Worm (Caenorhabditis elegans) whole organism, L4 larva: ENCODE data around the gene ttbk-5.

Experiments
- D1046.2 ChIP-seq: fragments of 200-800 bp; sonication (Bioruptor generic); IDR thresholded peaks from 2 replicates; pipeline ENCODE4 v1.3.6; 2022; ENCODE audit warnings: missing genetic modification characterization, missing compliant biosample characterization
- R02D3.7 ChIP-seq: fragments of 150-350 bp; sonication (generic microtip); optimal IDR thresholded peaks from 3 replicates; lab custom pipeline; 2014; ENCODE audit warnings: missing biosample characterization, missing genetic modification characterization
- Y105C5A.15 ChIP-seq: fragments of 200-800 bp; sonication (Bioruptor generic); IDR thresholded peaks from 2 replicates; pipeline ENCODE4 v1.3.6; 2022; ENCODE audit warnings: missing genetic modification characterization, missing compliant biosample characterization
- Y5F2A.4 ChIP-seq: fragments of 200-800 bp; sonication (Bioruptor generic); optimal IDR thresholded peaks from 2 replicates; lab custom pipeline; 2018; ENCODE audit warnings: mild to moderate bottlenecking, missing genetic modification characterization, missing compliant biosample characterization
- aha-1 ChIP-seq: fragments of 150-350 bp; peaks from one replicate; lab custom pipeline; 2014; ENCODE audit warnings: missing biosample characterization, missing genetic modification characterization
- aly-2 ChIP-seq: sonication (generic microtip); optimal IDR thresholded peaks from 2 replicates; lab custom pipeline; 2018; ENCODE audit warnings: missing biosample characterization, missing genetic modification characterization
- arid-1 ChIP-seq: fragments of 200-800 bp; sonication (Bioruptor generic); conservative IDR thresholded peaks from 2 replicates; pipeline ENCODE4 v1.3.6; 2022; ENCODE audit warnings: missing genetic modification reagents, missing genetic modification characterization, missing compliant biosample characterization
- attf-4 ChIP-seq: sonication (generic microtip); optimal IDR thresholded peaks from 3 replicates; lab custom pipeline; 2017; ENCODE audit warnings: missing biosample characterization, missing genetic modification characterization
- ceh-20 ChIP-seq: fragments of 200-800 bp; sonication (Bioruptor generic); IDR thresholded peaks from 2 replicates; pipeline ENCODE4 v1.3.6; 2022; ENCODE audit warnings: missing genetic modification reagents, missing genetic modification characterization, missing compliant biosample characterization
- ceh-32 ChIP-seq: sonication (generic microtip); optimal IDR thresholded peaks from 2 replicates; lab custom pipeline; 2016; ENCODE audit warnings: mild to moderate bottlenecking, missing genetic modification characterization, missing compliant biosample characterization; ENCODE audit not compliant: poor library complexity
- ceh-82 ChIP-seq: sonication (generic microtip); optimal IDR thresholded peaks from 2 replicates; lab custom pipeline; 2017; ENCODE audit warnings: missing biosample characterization, missing genetic modification characterization
- ces-1 ChIP-seq: fragments of 150-350 bp; sonication (generic microtip); optimal IDR thresholded peaks from 4 replicates; lab custom pipeline; 2014; ENCODE audit warnings: missing biosample characterization, missing genetic modification reagents, missing genetic modification characterization
- ctbp-1 ChIP-seq: fragments of 200-800 bp; sonication (Bioruptor generic); IDR thresholded peaks from 2 replicates; pipeline ENCODE4 v1.3.6; 2022; ENCODE audit warnings: missing genetic modification reagents, missing genetic modification characterization, missing compliant biosample characterization
- daf-16 ChIP-seq, 3 experiments: sonication (generic microtip); optimal IDR thresholded peaks; 2 replicates each; lab custom pipeline; 2016 to 2017; ENCODE audit warnings: missing genetic modification characterization in 3 of 3, missing genetic modification reagents in 3 of 3, mild to moderate bottlenecking in 2 of 3, missing compliant biosample characterization in 2 of 3, missing biosample characterization in 1 of 3, moderate library complexity in 1 of 3
- dmd-6 ChIP-seq: fragments of 200-800 bp; sonication (Bioruptor generic); IDR thresholded peaks from 2 replicates; pipeline ENCODE4 v1.3.6; 2022; ENCODE audit warnings: missing genetic modification reagents, missing genetic modification characterization, missing compliant biosample characterization
- duxl-1 ChIP-seq: sonication (generic microtip); optimal IDR thresholded peaks from 2 replicates; lab custom pipeline; 2016; ENCODE audit warnings: mild to moderate bottlenecking, missing genetic modification characterization, moderate library complexity, missing compliant biosample characterization; ENCODE audit not compliant: poor library complexity
- gei-8 ChIP-seq: fragments of 200-800 bp; sonication (Bioruptor generic); optimal IDR thresholded peaks from 2 replicates; lab custom pipeline; 2018; ENCODE audit warnings: mild to moderate bottlenecking, missing genetic modification characterization, missing compliant biosample characterization
- hif-1 ChIP-seq, 2 experiments: sonication (generic microtip); optimal IDR thresholded peaks; 2 replicates each; lab custom pipeline; 2016 to 2017; ENCODE audit warnings: missing compliant biosample characterization in 2 of 2, missing genetic modification characterization in 2 of 2, missing genetic modification reagents in 2 of 2, missing genotype in 2 of 2, mild to moderate bottlenecking in 1 of 2
- hlh-11 ChIP-seq: fragments of 200-800 bp; sonication (Bioruptor generic); optimal IDR thresholded peaks from 2 replicates; lab custom pipeline; 2018; ENCODE audit warnings: mild to moderate bottlenecking, missing genetic modification characterization, missing compliant biosample characterization
- hlh-30 ChIP-seq: sonication (generic microtip); optimal IDR thresholded peaks from 2 replicates; lab custom pipeline; 2017; ENCODE audit warnings: antibody characterized with exemption, mild to moderate bottlenecking, missing genetic modification characterization, missing compliant biosample characterization; ENCODE audit not compliant: insufficient read depth
- hmg-1.1 ChIP-seq: fragments of 200-800 bp; sonication (Bioruptor generic); IDR thresholded peaks from 2 replicates; pipeline ENCODE4 v1.3.6; 2022; ENCODE audit warnings: missing genetic modification reagents, missing genetic modification characterization, missing compliant biosample characterization
- jun-1 ChIP-seq: fragments of 150-350 bp; optimal IDR thresholded peaks from 2 replicates; lab custom pipeline; 2014; ENCODE audit warnings: missing biosample characterization, missing genetic modification reagents, missing genetic modification characterization
- lin-13 ChIP-seq: fragments of 150-350 bp; optimal IDR thresholded peaks from 2 replicates; lab custom pipeline; 2014; ENCODE audit warnings: missing biosample characterization, missing genetic modification reagents, missing genetic modification characterization
- lin-29 ChIP-seq: fragments of 200-800 bp; sonication (Bioruptor generic); IDR thresholded peaks from 2 replicates; pipeline ENCODE4 v1.3.6; 2022; ENCODE audit warnings: missing genetic modification reagents, missing genetic modification characterization, missing compliant biosample characterization
- lin-38 ChIP-seq: fragments of 200-800 bp; sonication (Bioruptor generic); IDR thresholded peaks from 2 replicates; pipeline ENCODE4 v1.3.6; 2022; ENCODE audit warnings: missing genetic modification reagents, missing genetic modification characterization, missing compliant biosample characterization
- lsy-2 ChIP-seq, 2 experiments: fragments of 150-350 bp in 1 of 2; sonication (generic microtip) in 1 of 2; optimal IDR thresholded peaks; 2 replicates each; lab custom pipeline; 2014 to 2017; ENCODE audit warnings: missing biosample characterization in 2 of 2, missing genetic modification characterization in 2 of 2
- madf-9 ChIP-seq: fragments of 200-800 bp; sonication (Bioruptor generic); conservative IDR thresholded peaks from 2 replicates; pipeline ENCODE4 v1.3.6; 2022; ENCODE audit warnings: missing genetic modification reagents, missing genetic modification characterization, missing compliant biosample characterization
- mdl-1 ChIP-seq, 2 experiments: fragments of 150-350 bp in 1 of 2; sonication (generic microtip) in 1 of 2; optimal IDR thresholded peaks; 2 replicates each; lab custom pipeline; 2014 to 2017; ENCODE audit warnings: missing biosample characterization in 2 of 2, missing genetic modification characterization in 2 of 2
- mep-1 ChIP-seq: fragments of 150-350 bp; sonication (generic microtip); optimal IDR thresholded peaks from 3 replicates; lab custom pipeline; 2014; ENCODE audit warnings: missing biosample characterization, missing genetic modification characterization
- mxl-2 ChIP-seq: fragments of 200-800 bp; sonication (Bioruptor generic); conservative IDR thresholded peaks from 2 replicates; pipeline ENCODE4 v1.3.6; 2022; ENCODE audit warnings: missing genetic modification reagents, missing genetic modification characterization, missing compliant biosample characterization
- nhr-10 ChIP-seq: fragments of 150-350 bp; optimal IDR thresholded peaks from 2 replicates; lab custom pipeline; 2014; ENCODE audit warnings: missing biosample characterization, missing genetic modification characterization
- nhr-102 ChIP-seq: sonication (generic microtip); optimal IDR thresholded peaks from 2 replicates; lab custom pipeline; 2016; ENCODE audit warnings: mild to moderate bottlenecking, missing genetic modification characterization, moderate library complexity, missing compliant biosample characterization
- nhr-11 ChIP-seq: fragments of 150-350 bp; optimal IDR thresholded peaks from 2 replicates; lab custom pipeline; 2014; ENCODE audit warnings: missing biosample characterization, missing genetic modification characterization
- nhr-28 ChIP-seq: fragments of 150-350 bp; optimal IDR thresholded peaks from 2 replicates; lab custom pipeline; 2014; ENCODE audit warnings: missing biosample characterization, missing genetic modification characterization
- nhr-48 ChIP-seq: sonication (generic microtip); optimal IDR thresholded peaks from 2 replicates; lab custom pipeline; 2016; ENCODE audit warnings: mild to moderate bottlenecking, missing genetic modification characterization, missing compliant biosample characterization
- pha-4 ChIP-seq, 2 experiments: fragments of 150-350 bp in 1 of 2; fragments of 200-800 bp in 1 of 2; sonication (Bioruptor generic) in 1 of 2; IDR thresholded peaks in 1 of 2; optimal IDR thresholded peaks in 1 of 2; 2 replicates each; pipeline versions ENCODE4 v1.3.6 to Lab custom; 2014 to 2022; ENCODE audit warnings: missing genetic modification characterization in 2 of 2, missing genetic modification reagents in 2 of 2, missing biosample characterization in 1 of 2, missing compliant biosample characterization in 1 of 2
- pqm-1 ChIP-seq: sonication (generic microtip); optimal IDR thresholded peaks from 2 replicates; lab custom pipeline; 2017; ENCODE audit warnings: missing biosample characterization, missing genetic modification characterization
- saeg-2 ChIP-seq: fragments of 200-800 bp; sonication (Bioruptor generic); IDR thresholded peaks from 2 replicates; pipeline ENCODE4 v1.3.6; 2022; ENCODE audit warnings: missing genetic modification reagents, missing genetic modification characterization, missing compliant biosample characterization
- sdz-12 ChIP-seq: fragments of 200-800 bp; sonication (Bioruptor generic); optimal IDR thresholded peaks from 2 replicates; lab custom pipeline; 2018; ENCODE audit warnings: mild to moderate bottlenecking, missing genetic modification characterization, missing compliant biosample characterization
- skn-1 ChIP-seq: fragments of 150-350 bp; optimal IDR thresholded peaks from 2 replicates; lab custom pipeline; 2014; ENCODE audit warnings: missing biosample characterization, missing genetic modification characterization
- snpc-4 ChIP-seq: fragments of 150-350 bp; optimal IDR thresholded peaks from 2 replicates; lab custom pipeline; 2014; ENCODE audit warnings: missing biosample characterization, missing genetic modification characterization
- spr-1 ChIP-seq: sonication (generic microtip); optimal IDR thresholded peaks from 2 replicates; lab custom pipeline; 2016; ENCODE audit warnings: mild to moderate bottlenecking, missing genetic modification characterization, missing compliant biosample characterization
- unc-130 ChIP-seq: sonication (generic microtip); optimal IDR thresholded peaks from 2 replicates; lab custom pipeline; 2016; ENCODE audit warnings: missing genetic modification reagents, missing genetic modification characterization, missing compliant biosample characterization
- unc-39 ChIP-seq: sonication (generic microtip); optimal IDR thresholded peaks from 2 replicates; lab custom pipeline; 2017; ENCODE audit warnings: missing biosample characterization, missing genetic modification characterization
- vab-7 ChIP-seq: fragments of 200-800 bp; sonication (Bioruptor generic); IDR thresholded peaks from 2 replicates; pipeline ENCODE4 v1.3.6; 2022; ENCODE audit warnings: missing genetic modification reagents, missing genetic modification characterization, missing compliant biosample characterization
- zag-1 ChIP-seq: fragments of 150-350 bp; optimal IDR thresholded peaks from 2 replicates; lab custom pipeline; 2014; ENCODE audit warnings: missing biosample characterization, missing genetic modification characterization
- zip-11 ChIP-seq: fragments of 200-800 bp; sonication (Bioruptor generic); IDR thresholded peaks from 2 replicates; pipeline ENCODE4 v1.3.6; 2022; ENCODE audit warnings: missing genetic modification characterization, missing compliant biosample characterization

The ttbk-5 gene

ce11 chrIV:10059175-10059574, 31.3 kb upstream of the ttbk-5 start (continued):
- peak; percentile 91 for TF ChIP-seq pqm-1
- no peak for TF ChIP-seq arid-1
- TF ChIP-seq mxl-2: 0 out of 2 replicates have a peak, but pooled peaks have one; percentile 22
- no peak for TF ChIP-seq gei-8

- TF ChIP-seq aha-1 (tag; lab: Kevin White, UChicago) (peak; percentile 59), aly-2 (tag; lab: Kevin White, UChicago) (no peak), D1046.2 (GFP tag; lab: Robert Waterston, UW) (no peak), nhr-11 (tag; lab: Kevin White, UChicago) (no peak), pqm-1 (peak; percentile 2), zag-1 (no peak), skn-1 (tag; lab: Kevin White, UChicago) (no peak), vab-7 (GFP tag; lab: Robert Waterston, UW) (no peak), ceh-82 (tag; lab: Kevin White, UChicago) (no peak), hlh-30 (tag; lab: Kevin White, UChicago) (no peak), zip-11 (no peak), Y5F2A.4 (GFP tag; lab: Kevin White, UChicago) (no peak), ceh-32 (tag; lab: Kevin White, UChicago) (no peak), mdl-1 (tag; optimal IDR thresholded peaks at IDR 0.05; lab: Kevin White, UChicago) (no peak), attf-4 (tag; lab: Kevin White, UChicago) (no peak), nhr-48 (tag; lab: Kevin White, UChicago) (no peak), hif-1 (tag; optimal IDR thresholded peaks at IDR 0.05; lab: Kevin White, UChicago) (no peak), R02D3.7 (tag; lab: Kevin White, UChicago) (no peak), mep-1 (tag; lab: Kevin White, UChicago) (no peak), nhr-102 (tag; lab: Kevin White, UChicago) (no peak), duxl-1 (tag; lab: Kevin White, UChicago) (no peak), madf-9 (no peak), daf-16 (GFP tag; optimal IDR thresholded peaks at IDR 0.05; lab: Kevin White, UChicago) (no peak), daf-16 (tag; optimal IDR thresholded peaks at IDR 0.05; lab: Kevin White, UChicago) (peak; percentile 50), ces-1 (GFP tag; lab: Kevin White, UChicago) (no peak), spr-1 (tag; lab: Kevin White, UChicago) (no peak), Y105C5A.15 (GFP tag; lab: Robert Waterston, UW) (no peak), pha-4 (GFP tag; IDR thresholded peaks at IDR 0.05; lab: Robert Waterston, UW) (no peak), pha-4 (tag; optimal IDR thresholded peaks at IDR 0.05; lab: Kevin White, UChicago) (no peak), saeg-2 (no peak), dmd-6 (GFP tag; lab: Robert Waterston, UW) (peak; percentile 34), lin-13 (GFP tag; lab: Kevin White, UChicago) (no peak), ceh-20 (no peak), nhr-28 (no peak)
These were observed 29.7 kb upstream of the ttbk-5 start for ce11 chrIV:10060795-10061194.

ce11 chrIV:10062728-10063127, 27.7 kb upstream of the ttbk-5 start, which contains the start of gene ipla-7:
TSS of gene ipla-7 (minus strand) at chrIV:10062849.
- TF ChIP-seq mxl-2 (no peak), aha-1 (tag; lab: Kevin White, UChicago) (peak; percentile 34), dmd-6 (GFP tag; lab: Robert Waterston, UW) (peak; percentile 25; the same call in 1 of the 2 replicates), jun-1 (no peak), sdz-12 (no peak), mep-1 (tag; lab: Kevin White, UChicago) (peak; percentile 24), nhr-10 (no peak), snpc-4 (tag; lab: Kevin White, UChicago) (no peak), ctbp-1 (0 out of 2 replicates have a peak, but pooled peaks have one; percentile 31), unc-130 (no peak), nhr-11 (tag; lab: Kevin White, UChicago) (no peak), hmg-1.1 (GFP tag; lab: Robert Waterston, UW) (0 out of 2 replicates have a peak, but pooled peaks have one; percentile 43), lin-38 (no peak), lin-29 (GFP tag; lab: Robert Waterston, UW) (no peak), Y5F2A.4 (GFP tag; lab: Kevin White, UChicago) (no peak), mdl-1 (tag; optimal IDR thresholded peaks at IDR 0.05; lab: Kevin White, UChicago) (peak in 1 of 2 experiments; percentile 32), unc-39 (tag; lab: Kevin White, UChicago) (no peak), saeg-2 (0 out of 2 replicates have a peak, but pooled peaks have one; percentile 32), lsy-2 (tag; optimal IDR thresholded peaks at IDR 0.05; lab: Kevin White, UChicago) (peak in 1 of 2 experiments; percentile 50), hlh-11 (tag; lab: Kevin White, UChicago) (peak; percentile 16)
